Fruit fly (Drosophila melanogaster): ENCODE results near the gene Vps36.

The Vps36 gene

DNA sequence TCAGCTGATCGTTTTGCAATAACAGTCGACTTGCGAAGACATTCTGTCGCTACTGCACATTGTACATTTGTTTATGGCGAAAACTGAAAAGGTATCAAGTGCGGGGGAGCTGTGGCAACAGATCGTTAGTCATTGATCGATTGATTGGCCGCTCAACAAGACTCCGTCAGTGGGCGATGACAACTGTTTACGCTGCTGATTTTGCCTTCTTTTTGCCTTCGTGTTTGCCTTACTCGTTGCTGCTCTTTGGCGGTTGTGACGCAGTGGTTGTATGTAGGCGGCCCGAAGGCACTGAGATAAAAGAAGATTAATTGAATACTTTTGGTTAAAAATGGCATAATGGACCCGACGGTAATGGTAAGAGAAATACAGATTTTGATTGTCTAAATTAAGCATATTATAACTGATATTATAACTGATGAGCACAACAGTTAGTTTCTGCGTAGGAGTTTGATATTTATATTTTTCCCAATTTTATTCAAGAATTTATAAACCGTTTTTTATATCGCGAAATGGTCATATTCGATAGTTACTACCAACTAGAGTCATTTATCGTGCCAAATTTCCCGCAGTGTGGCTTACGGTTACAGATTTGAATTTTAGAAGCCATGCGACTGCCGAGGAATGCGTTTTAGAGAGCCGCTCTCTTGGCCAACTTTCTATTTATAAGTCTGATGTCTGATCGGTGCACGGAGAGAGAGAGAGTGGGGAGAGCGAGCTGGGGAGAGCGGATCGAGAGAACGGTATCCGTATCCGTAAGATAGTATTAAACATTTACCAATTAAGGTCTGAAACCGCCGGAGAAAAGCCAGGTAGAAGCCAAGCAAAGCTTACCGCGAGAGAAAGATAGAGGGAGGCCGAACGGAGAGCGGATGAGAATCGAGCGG lies 36.1 kb downstream of the Vps36 start (continued):
- TF ChIP-seq CG18011 (GFP tag; optimal IDR thresholded peaks at IDR 0.05) (peak; percentile 78), CG7987 (GFP tag; optimal IDR thresholded peaks at IDR 0.05) (peak; percentile 59), CG3163 (GFP tag; optimal IDR thresholded peaks at IDR 0.05) (no peak), Spps (tag; optimal IDR thresholded peaks at IDR 0.05) (peak; percentile 68), CG8089 (GFP tag; optimal IDR thresholded peaks at IDR 0.05) (no peak), Hmr (GFP tag; optimal IDR thresholded peaks at IDR 0.05) (peak; percentile 92), Abd-B (GFP tag; optimal IDR thresholded peaks at IDR 0.05) (peak; percentile 84), seq (GFP tag; IDR thresholded peaks at IDR 0.05) (peak; percentile 84), danr (GFP tag; IDR thresholded peaks at IDR 0.05) (peak; percentile 82), lab (GFP tag; optimal IDR thresholded peaks at IDR 0.05) (peak; percentile 93), Side (GFP tag; optimal IDR thresholded peaks at IDR 0.05) (peak; percentile 66), Bgb (GFP tag; IDR thresholded peaks at IDR 0.05; ENCODE audit: partially characterized antibody) (no peak), Scr (GFP tag; IDR thresholded peaks at IDR 0.05; ENCODE audit: partially characterized antibody) (no peak), tx (GFP tag; optimal IDR thresholded peaks at IDR 0.05) (peak; percentile 48), E2f2 (GFP tag; IDR thresholded peaks at IDR 0.05) (peak; percentile 54; the same call in 1 of the 2 replicates), GATAe (GFP tag; conservative IDR thresholded peaks at IDR 0.05) (peak; percentile 13; the same call in 1 of the 2 replicates), D (optimal IDR thresholded peaks at IDR 0.05) (no peak), D (GFP tag; optimal IDR thresholded peaks at IDR 0.05) (peak; percentile 92), CG32532 (GFP tag; IDR thresholded peaks at IDR 0.05) (peak; percentile 86), Dip3 (GFP tag; optimal IDR thresholded peaks at IDR 0.05) (peak; percentile 76), sim (GFP tag; IDR thresholded peaks at IDR 0.05) (peak; percentile 76; the same call in 1 of the 2 replicates), CG17829 (tag; optimal IDR thresholded peaks at IDR 0.05) (peak; percentile 92), croc (GFP tag; conservative IDR thresholded peaks at IDR 0.05) (peak; percentile 81), bsh (GFP tag; optimal IDR thresholded peaks at IDR 0.05) (peak; percentile 90 to 91), CG6654 (GFP tag; optimal IDR thresholded peaks at IDR 0.05) (peak; percentile 83), dmrt11E (tag; optimal IDR thresholded peaks at IDR 0.05) (peak; percentile 66), Dfd (GFP tag; optimal IDR thresholded peaks at IDR 0.05) (no peak), Sry-δ (GFP tag; optimal IDR thresholded peaks at IDR 0.05) (peak; percentile 47), CG14441 (GFP tag; IDR thresholded peaks at IDR 0.05) (peak; percentile 84), CG7372 (GFP tag; IDR thresholded peaks at IDR 0.05) (peak; percentile 71; the same call in 1 of the 2 replicates), CG6813 (GFP tag; optimal IDR thresholded peaks at IDR 0.05) (peak; percentile 81), CG6175 (GFP tag; IDR thresholded peaks at IDR 0.05) (peak; percentile 47; the same call in 1 of the 3 replicates), Optix (GFP tag; IDR thresholded peaks at IDR 0.05) (peak; percentile 30; the same call in 1 of the 3 replicates), CG8359 (GFP tag; optimal IDR thresholded peaks at IDR 0.05; ENCODE audit: borderline replicate concordance) (peak; percentile 81), CG11696 (GFP tag; IDR thresholded peaks at IDR 0.05) (peak; percentile 75), sisA (GFP tag; IDR thresholded peaks at IDR 0.05) (peak; percentile 83), klu (GFP tag; IDR thresholded peaks at IDR 0.05) (peak; percentile 83), CG10274 (GFP tag; optimal IDR thresholded peaks at IDR 0.05) (peak; percentile 79), CG17568 (GFP tag; optimal IDR thresholded peaks at IDR 0.05) (peak; percentile 74), luna (GFP tag; optimal IDR thresholded peaks at IDR 0.05) (no peak), CG2712 (tag; optimal IDR thresholded peaks at IDR 0.05) (peak; percentile 95), fu2 (GFP tag; optimal IDR thresholded peaks at IDR 0.05) (peak; percentile 61), CG10565 (GFP tag; optimal IDR thresholded peaks at IDR 0.05) (peak; percentile 37), Hsf (GFP tag; optimal IDR thresholded peaks at IDR 0.05) (peak; percentile 74), Nf-YB (GFP tag; optimal IDR thresholded peaks at IDR 0.05) (peak; percentile 71), trh (GFP tag; optimal IDR thresholded peaks at IDR 0.05) (peak; percentile 68), CG12071 (GFP tag; optimal IDR thresholded peaks at IDR 0.05) (peak; percentile 79), gem (tag; optimal IDR thresholded peaks at IDR 0.05) (peak; percentile 95)

Measured in whole organism, embryonic.